Worm (Caenorhabditis elegans): Measurements from ENCODE around the gene K05F1.13.
"Not testable (repeated sequence)": the region's sequence is repeated elsewhere in the genome, so short reads cannot be mapped to it uniquely, and the experiment has no call there.

ce11 chrII:5757656-5758055 is 31.3 kb upstream of the K05F1.13 start, which contains the start of the genes F10C1.3 and F10C1.23:
- not testable (repeated sequence) for TF ChIP-seq nhr-232 (tag; optimal IDR thresholded peaks at IDR 0.05); unc-86 (tag; optimal IDR thresholded peaks at IDR 0.05); ahr-1 (tag; optimal IDR thresholded peaks at IDR 0.05); sdc-2 (tag; optimal IDR thresholded peaks at IDR 0.05); tbx-2 (tag; optimal IDR thresholded peaks at IDR 0.05); F13H6.1 (tag; optimal IDR thresholded peaks at IDR 0.05); sox-4 (tag; optimal IDR thresholded peaks at IDR 0.05); ceh-45 (GFP tag; IDR thresholded peaks at IDR 0.05); ama-1 (optimal IDR thresholded peaks at IDR 0.05); nfya-1 (tag; optimal IDR thresholded peaks at IDR 0.05); lin-11 (tag; optimal IDR thresholded peaks at IDR 0.05)

Measured in whole organism, late embryonic.